Fruit fly (Drosophila melanogaster) whole organism: ENCODE measurements around the gene CG17298.

ENCODE experiments used
- CG8478 ChIP-seq: fragments of >200 bp; optimal IDR thresholded peaks from 2 replicates; lab custom pipeline; 2018; ENCODE audit warnings: inconsistent platforms
- Dll ChIP-seq: fragments of >200 bp; optimal IDR thresholded peaks from 2 replicates; lab custom pipeline; 2017
- pan ChIP-seq: fragments of >200 bp; optimal IDR thresholded peaks from 2 replicates; lab custom pipeline; 2017
- psq ChIP-seq: fragments of >200 bp; optimal IDR thresholded peaks from 2 replicates; lab custom pipeline; 2017
- usp ChIP-seq: fragments of >200 bp; optimal IDR thresholded peaks from 2 replicates; lab custom pipeline; 2017; ENCODE audit warnings: missing biosample characterization, missing genetic modification characterization, mixed read lengths

DNA sequence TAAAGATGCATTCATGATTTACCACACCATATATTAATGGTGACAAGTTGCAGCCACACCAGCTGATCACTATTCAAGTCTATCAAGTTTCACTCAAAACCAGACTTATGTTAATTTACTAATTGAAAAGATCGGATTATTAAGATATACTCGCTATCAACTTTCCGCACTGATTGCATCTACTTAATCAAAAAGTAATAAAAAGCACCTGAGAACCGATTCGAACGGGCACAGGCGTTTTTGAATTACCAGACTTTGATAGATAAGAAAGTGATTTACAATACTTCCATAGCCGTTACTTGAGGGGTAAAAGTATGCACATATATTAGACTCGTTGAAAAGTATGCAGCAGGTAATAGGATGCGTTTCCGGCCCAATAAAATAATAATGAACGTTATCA lies 41.7 kb upstream of the CG17298 start:
- TF ChIP-seq pan (no peak), CG8478 (lab: Kevin White, UChicago) (no peak), Dll (no peak), psq (lab: Kevin White, UChicago) (no peak), usp (GFP tag; lab: Kevin White, UChicago) (no peak)
